Fruit fly (Drosophila melanogaster) ovary, adult (tissue): ENCODE data around the gene Xrcc2.

ENCODE experiments used
- CG17801 ChIP-seq: fragments of 200-800 bp; optimal IDR thresholded peaks from 2 replicates; lab custom pipeline; 2019; ENCODE audit warnings: missing biosample characterization, mild to moderate bottlenecking, missing genetic modification characterization, moderate library complexity; ENCODE audit not compliant: partially characterized antibody

Xrcc2 gene

dm6 chrX:18506639-18507528, 7.0 kb downstream of the Xrcc2 start:
- peak; percentile 19 for TF ChIP-seq CG17801

- no peak for TF ChIP-seq CG17801
Observed at dm6 chrX:18508565-18508964, 8.6 kb downstream of the Xrcc2 start.

DNA sequence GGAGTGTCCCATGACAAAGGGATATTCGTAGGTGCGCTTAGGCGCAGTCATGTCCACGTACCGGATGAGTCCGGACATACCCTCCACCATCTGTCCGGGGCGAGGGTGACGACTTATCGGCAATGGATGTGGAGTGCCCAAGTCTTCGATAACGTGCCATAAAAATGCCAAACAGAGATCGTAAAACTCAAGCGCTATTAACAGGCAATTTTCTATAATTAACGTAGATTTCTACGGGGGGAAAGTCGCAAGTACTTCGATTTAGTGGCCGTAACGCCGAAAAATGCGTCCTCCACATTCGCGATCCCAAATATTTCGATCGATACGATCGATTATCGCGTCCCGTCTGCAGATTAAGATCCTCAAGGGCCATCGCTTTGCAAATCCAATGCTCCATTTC, 9.5 kb downstream of the Xrcc2 start:
- TF ChIP-seq CG17801: no peak

DNA sequence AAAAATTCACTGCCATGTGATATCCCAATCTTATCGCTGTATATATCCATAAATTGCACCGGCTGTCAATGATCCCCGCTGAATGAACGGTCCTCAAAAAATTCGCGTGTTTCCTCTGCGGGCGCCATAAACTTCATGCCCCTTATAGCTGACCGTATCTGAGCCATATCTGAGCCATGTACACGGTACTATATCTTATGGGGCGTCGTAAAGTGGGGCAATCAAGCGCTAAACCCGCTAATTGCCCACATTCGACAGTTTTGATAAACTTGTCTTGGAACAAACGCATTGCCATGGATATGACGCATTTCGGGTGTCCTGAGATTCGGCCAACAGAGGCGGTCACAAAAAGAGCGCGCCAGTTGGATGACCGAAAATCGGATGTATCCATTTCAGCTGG, 11.0 kb downstream of the Xrcc2 start:
- peak; percentile 11 for TF ChIP-seq CG17801

dm6 chrX:18512271-18512679, 12.3 kb downstream of the Xrcc2 start, which contains the start of gene Ggt-1:
Gene Ggt-1 (minus strand): TSS chrX:18512521.
- peak; percentile 61 for TF ChIP-seq CG17801

dm6 chrX:18514767-18515166, 14.8 kb downstream of the Xrcc2 start, which contains the start of gene CG6470:
Gene CG6470 (minus strand): TSS chrX:18514867.
- TF ChIP-seq CG17801: no peak

DNA sequence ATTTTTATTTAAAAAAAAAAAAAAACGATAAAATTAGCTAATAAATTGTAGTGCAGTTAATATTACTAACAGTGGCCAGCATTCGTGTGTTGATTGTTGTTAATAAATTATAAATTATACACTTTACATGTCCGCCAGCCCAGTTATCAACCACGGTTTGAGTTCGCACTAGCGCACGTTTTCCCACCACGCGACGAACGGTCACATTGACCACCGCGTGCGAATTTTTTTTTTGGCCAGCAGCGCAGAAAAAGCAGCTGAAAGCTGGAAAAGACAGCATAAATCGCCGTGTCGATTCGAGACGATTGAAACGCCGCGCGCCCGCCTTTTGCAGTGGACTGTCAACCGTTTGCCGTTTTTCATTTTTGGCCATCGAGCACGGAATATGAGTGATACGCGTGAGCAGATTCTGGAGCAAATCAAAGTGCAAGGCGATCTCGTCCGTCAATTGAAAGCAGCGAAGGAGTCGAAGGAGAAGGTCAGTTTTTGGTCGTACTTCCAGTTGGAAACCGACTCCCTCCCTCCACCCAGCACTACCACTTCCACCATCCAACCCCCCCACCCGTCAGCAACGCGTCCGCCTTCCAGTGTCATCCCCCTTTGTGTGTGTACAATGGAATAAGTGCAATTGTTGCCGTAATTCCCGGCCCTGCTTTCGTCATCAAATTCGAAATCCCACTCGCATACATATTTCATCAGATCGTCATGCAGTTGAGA, 15.4 kb downstream of the Xrcc2 start, which contains the start of the genes Bx and HisRS:
Gene Bx (plus strand): TSS at position 224 of the 717 bp plus-strand sequence.
Gene HisRS (plus strand): TSS at position 224 of the 717 bp plus-strand sequence.
- TF ChIP-seq CG17801: no peak

DNA sequence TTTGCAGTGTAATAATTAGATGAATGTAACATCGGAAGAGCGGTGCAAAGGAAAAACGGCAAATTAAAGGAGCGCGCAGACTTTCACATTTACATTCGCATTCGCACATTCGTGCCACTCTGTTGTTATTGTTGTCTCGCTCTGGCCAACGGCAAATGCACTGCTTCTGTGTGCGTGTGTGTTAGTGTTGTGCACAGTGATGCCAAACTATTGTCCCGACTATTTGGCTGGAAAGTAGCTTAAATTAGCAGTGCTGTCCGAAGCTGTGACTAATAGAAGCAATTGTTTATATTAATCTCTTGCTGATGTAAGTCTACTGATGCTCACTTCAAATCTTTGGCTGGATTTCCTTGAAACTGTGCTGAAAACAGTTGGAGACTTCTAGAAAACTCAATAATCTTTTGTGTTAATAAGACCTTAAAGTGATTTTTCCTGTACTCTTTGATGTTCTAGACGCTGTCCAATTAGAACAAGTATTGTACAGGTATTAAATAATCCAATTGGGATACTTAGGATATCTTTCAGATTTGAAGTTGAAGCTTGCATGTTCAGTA, 16.1 kb downstream of the Xrcc2 start:
- no peak for TF ChIP-seq CG17801

DNA sequence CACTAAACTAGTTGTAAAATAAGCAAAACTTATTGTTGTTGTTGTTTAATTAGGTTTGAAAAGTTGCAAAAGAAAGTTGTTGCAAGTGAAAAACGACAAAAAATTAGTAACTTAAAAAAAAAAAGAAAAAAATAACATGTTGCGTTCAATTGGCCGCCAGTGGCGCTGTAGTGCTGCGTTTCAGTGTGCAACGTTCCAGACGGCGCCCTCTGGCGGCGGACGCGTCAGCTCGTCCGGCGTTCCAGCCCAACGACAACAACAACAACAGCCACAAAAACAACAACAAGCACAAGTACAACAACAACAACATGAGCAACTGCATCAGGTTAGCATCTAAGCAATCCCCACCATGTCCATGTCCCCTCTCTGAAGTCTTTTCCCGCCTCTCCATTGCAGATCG, 17.5 kb downstream of the Xrcc2 start:
- TF ChIP-seq CG17801: no peak

dm6 chrX:18520360-18520759, 20.4 kb downstream of the Xrcc2 start:
- TF ChIP-seq CG17801: no peak

- no peak for TF ChIP-seq CG17801
Observed at dm6 chrX:18522395-18523104, 22.6 kb downstream of the Xrcc2 start, which contains the start of gene CG6481. Gene CG6481 (minus strand): TSS chrX:18522445.

DNA sequence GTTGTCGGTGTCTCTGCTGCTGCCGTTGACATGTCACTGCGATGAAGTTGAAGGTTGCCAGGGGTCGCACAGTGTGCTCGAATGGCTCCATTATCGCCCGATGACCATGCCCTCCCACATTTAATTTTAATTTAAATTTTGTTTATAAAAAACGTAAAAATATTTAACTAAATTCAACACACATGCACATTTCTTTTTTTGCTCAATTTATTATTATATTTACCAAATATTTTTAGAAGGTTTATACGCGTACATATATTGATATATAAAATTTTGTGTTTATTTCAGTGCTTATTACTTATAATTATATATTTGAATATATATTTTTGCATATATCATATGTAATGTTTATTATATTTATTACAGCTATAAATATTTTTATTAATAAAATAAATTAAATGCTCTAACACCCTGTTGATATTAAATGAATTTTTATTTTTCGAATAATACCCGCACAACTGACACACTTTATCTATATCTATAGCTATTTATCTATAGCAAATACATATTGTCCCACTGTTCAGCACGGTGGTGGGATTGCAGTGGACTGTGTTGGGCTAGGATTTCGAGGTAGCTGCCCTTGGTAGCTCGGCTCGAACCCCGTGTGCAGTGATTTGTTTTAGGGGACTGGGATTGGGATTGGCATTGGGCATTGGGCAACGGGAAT, 23.4 kb downstream of the Xrcc2 start:
- no peak for TF ChIP-seq CG17801

DNA sequence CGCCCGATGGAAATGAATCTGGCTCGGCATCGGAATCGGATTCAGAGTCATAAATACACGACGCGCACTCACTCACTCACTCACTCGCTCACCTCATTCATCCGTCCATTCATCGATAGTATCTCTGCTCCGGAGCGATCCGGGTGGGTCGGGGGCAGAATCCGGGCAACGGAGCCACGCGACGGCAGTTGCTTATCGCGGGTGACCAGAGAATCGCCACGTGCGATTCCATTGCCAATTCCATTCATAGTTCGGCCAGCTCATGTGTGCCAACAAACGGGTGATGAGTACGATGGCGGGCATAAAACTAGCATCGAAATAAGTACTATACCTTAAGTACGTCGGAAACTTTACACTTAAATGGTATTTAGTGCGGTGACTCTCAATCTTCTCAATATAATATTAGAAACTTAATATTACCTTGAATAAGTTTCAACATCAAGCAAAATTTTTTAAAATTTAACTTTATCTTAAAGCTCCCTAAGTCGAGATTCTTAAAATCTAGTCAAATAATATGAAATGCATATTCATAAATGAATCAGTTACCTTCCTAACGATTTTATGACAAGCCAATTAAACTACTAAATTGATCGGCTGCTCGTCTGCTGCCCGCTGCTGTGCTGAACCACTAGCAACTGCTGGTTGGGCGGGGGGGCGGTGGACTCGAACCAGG, 24.8 kb downstream of the Xrcc2 start:
- no peak for TF ChIP-seq CG17801

DNA sequence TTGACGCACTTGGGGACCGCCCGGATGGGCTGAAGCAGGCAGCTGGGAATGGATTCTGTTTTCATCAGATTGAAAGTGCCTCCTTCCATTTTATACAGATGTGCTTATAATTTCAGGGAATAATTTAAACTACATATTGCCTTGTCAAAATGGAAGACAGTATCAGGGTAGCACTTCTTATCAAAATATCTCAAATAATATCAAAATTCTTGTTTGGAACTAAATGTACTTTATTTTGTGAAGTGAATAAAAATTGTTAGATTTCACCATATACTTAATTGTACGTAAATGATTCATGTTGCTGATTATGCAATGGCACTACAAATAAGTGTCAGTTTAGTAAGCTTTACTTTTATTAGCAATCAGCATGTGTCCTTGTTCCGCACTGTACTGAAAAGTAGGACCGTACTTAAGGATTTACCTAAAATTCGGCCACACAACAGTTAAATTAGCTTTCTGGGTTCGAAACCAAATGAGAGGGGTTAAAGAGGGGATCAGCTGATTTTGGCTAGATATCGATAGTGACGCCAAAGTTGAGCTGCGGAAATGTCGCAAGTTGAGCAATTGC, 28.3 kb downstream of the Xrcc2 start, which contains the start of the genes CG15042 and CG15047:
Gene CG15042 (minus strand): TSS at position 101 of the 568 bp plus-strand sequence.
Gene CG15047 (plus strand): TSS at position 518 of the 568 bp plus-strand sequence.
- TF ChIP-seq CG17801: no peak

- no peak for TF ChIP-seq CG17801
Observed at dm6 chrX:18533308-18533707, 33.4 kb downstream of the Xrcc2 start.
